Worm (Caenorhabditis elegans): ENCODE measurements around the gene K02H11.9.

DNA sequence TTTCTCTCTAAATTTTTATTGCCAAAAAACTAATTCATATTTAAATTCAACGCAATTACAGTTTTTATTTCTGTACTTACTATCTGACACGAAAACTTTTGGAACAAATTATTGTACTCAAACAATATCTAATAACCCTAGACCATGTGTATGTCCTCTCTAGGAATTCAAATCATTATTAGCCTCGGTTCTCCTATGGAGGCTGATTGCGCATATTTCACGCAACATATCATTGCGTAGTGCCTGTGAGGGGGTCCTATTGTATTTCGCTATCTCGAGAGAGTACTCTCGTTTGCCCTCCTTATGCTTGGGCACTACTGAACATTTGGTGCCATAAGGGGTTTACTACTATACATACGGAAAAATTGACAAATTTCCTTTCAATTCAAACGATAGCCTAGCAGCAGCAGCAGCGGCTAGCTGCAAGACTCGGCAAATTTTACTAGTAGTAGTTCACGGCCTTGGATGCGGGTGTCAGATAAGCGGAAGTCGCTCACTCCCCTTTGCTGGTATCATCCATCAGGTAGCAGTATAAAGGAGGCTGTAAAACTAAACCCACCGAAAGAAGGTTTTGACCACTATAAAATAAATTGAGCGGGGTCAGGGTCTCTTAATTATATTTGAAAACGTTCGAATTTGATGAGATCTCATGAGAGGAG is 41.8 kb upstream of the K02H11.9 start:
- no peak for TF ChIP-seq unc-62 (GFP tag; optimal IDR thresholded peaks at IDR 0.05)
- no peak for TF ChIP-seq mab-5 (tag; optimal IDR thresholded peaks at IDR 0.05)

Measured in whole organism, mixed stage, embryonic.